Worm (Caenorhabditis elegans) whole organism, dauer: ENCODE measurements around the gene nep-25.

Experiments
- unc-62 ChIP-seq: sonication (generic microtip); optimal IDR thresholded peaks from 2 replicates; lab custom pipeline; 2017; ENCODE audit warnings: missing biosample characterization, missing genetic modification reagents, missing genetic modification characterization

The nep-25 gene

DNA sequence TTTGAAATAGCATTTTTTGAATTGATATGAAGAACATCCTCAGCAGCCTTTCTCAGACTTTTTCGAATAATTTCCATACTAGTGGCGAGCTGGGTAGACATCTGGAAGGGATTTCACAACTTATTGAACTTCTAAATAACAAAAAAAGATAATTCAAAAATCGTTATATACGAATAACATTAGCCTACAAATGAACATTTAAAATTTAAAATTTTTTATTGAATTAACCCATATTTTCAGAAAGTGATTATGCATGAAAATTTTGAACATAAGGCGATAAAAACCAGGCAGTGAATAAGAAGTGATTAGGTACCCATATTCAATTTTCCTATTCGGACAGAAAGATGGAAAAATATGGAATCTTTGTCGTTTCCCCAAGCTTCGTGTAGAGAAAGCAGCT, 13.6 kb upstream of the nep-25 start, which contains the start of gene ZK1248.11:
TSS of gene ZK1248.11 (minus strand) at position 101 of the 400 bp plus-strand sequence.
- TF ChIP-seq unc-62 (GFP tag; lab: Kevin White, UChicago): no peak

DNA sequence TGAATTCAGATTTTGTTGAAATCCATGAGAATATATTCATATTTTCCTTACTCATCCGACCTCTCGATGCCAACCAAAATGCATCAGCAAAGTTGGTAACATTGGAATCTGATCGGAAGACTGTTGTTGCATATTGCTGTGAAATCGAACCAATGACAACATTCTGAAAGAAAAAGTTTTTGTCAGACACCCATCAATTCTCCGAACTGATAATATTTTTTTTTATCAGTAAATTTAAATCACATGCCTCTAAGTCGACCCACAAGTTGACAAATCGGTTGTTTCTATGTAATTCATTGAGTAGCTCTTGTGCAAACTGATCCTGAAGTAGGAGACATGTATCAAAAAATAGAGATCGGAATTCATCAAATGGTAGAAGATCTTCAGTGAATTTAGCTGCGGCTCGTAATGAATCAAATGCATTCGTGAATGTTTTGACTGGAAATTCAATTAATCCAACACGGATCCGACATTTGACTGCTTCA, 12.1 kb upstream of the nep-25 start, which contains the start of gene col-74:
TSS of gene col-74 (plus strand) at position 435 of the 485 bp plus-strand sequence.
- no peak for TF ChIP-seq unc-62 (GFP tag; lab: Kevin White, UChicago)

DNA sequence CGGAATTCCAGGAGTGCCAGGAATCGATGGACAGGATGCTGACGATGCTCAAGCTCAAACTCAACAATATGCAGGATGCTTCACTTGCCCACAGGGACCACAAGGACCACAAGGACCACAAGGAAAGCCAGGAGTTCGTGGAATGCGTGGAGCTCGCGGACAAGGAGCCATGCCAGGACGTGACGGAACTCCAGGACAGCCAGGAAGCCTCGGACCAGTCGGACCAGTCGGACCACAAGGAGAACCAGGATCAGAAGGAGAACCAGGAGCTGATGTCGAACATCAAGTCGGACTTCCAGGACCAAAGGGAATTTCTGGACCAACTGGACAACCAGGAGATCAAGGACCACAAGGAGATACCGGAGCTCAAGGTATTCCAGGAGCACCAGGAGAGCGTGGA, 10.7 kb upstream of the nep-25 start:
- no peak for TF ChIP-seq unc-62 (GFP tag; lab: Kevin White, UChicago)

DNA sequence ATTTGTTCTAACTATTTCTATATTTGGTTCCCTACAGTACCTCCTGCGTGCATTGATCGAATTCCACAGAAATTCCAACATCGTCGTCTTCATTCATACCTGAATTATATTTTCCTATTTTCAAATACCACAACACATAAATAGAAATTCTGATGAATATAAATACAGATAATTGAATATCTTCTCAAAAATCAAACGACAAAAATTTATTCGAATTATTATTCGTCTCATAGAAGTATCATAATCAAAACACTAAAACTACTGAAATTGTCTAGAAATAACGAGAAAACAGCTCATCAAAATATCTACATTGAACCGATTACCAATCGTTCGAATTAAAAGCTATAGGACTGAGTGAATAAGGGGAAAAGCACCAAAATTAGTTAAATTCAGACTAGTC, 8.9 kb upstream of the nep-25 start, which contains the start of gene gtap-1:
TSS of gene gtap-1 (minus strand) at position 101 of the 400 bp plus-strand sequence.
- no peak for TF ChIP-seq unc-62 (GFP tag; lab: Kevin White, UChicago)

DNA sequence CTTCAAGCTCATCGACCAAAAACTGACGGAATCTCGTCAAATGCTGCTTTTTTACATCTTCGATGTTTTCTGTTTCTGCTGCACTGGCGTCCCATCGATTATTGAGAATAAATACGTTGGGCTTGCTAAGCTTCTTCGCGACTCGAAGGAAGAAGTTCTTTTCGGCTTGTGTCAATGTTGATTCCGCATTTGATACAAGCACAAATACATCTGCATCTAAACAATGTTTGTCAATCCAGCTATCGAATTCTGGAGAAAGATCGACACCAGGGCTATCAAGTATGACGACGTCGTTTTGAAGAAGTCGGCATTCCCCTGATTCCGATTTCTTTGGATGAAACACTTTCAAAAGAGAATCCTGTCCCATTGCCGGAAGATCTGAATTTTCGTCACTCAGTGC, 6.9 kb upstream of the nep-25 start:
- no peak for TF ChIP-seq unc-62 (GFP tag; lab: Kevin White, UChicago)

DNA sequence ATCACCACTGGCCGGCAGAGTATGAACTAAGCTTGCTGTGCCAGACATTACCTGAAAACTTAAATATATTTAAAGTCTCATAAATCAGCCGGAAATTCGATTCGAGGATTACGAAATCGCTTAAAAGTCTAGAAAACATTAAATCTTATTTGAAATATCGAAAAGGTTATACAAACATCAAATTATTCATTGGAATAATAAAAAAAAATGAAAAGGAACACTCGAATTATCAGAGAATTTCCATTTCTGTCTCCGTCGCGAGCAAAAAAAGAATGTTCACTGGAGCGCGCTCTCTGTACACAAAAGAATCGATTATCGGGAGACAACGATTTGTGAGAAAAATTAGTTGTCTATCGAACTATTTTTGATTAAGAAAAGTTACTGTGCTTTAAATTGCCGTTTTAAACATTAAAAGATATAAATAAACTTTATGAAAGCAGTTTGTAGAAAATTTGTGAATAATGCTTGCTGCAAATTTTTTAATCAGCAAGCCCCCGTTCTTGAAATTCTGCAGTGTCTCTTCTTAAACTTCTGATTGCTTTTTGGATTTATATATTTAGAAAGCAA, 5.8 kb upstream of the nep-25 start, which contains the start of gene fzo-1:
TSS of gene fzo-1 (minus strand) at position 51 of the 567 bp plus-strand sequence.
- TF ChIP-seq unc-62 (GFP tag; lab: Kevin White, UChicago): no peak

DNA sequence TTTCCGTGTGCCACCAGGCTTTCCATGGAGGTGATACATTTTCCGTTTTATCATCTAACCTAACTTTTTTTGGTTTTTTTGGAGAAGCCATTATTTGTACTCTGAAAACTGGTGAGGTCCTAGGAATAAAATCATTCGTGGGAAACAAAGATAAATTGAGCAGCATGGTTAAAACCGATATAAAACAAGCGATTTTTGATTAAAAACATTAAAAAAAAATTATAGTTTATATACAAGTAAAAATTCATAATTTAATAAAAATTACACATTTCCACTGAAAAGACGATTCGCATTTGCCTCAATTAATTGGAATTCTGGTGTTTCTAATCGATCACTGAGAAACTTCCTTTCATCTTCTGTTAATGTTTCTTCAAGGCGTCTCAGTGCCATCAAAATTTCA, 3.6 kb upstream of the nep-25 start, which contains the start of gene ZK1248.15:
TSS of gene ZK1248.15 (minus strand) at position 101 of the 400 bp plus-strand sequence.
- no peak for TF ChIP-seq unc-62 (GFP tag; lab: Kevin White, UChicago)

DNA sequence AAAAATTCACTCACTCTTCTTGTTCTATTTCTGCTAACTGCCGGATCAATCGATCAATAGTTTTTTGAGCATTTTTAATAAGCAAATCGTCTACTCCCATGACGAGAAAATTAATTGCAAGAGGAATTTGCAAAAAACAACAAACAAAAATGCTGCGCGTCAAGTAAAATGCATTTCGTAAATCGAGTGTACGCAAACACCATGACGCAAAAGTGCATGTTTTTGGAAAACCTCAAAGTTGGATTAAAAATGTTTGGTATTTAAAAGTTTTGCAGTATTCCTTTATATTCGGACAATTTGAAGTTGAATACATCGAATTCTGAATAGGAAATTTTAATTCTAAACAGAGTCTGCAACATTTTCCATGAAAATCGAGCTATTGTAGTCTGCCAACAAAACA, 2.8 kb upstream of the nep-25 start, which contains the start of gene ZK1248.19:
TSS of gene ZK1248.19 (minus strand) at position 188 of the 400 bp plus-strand sequence.
- no peak for TF ChIP-seq unc-62 (GFP tag; lab: Kevin White, UChicago)

DNA sequence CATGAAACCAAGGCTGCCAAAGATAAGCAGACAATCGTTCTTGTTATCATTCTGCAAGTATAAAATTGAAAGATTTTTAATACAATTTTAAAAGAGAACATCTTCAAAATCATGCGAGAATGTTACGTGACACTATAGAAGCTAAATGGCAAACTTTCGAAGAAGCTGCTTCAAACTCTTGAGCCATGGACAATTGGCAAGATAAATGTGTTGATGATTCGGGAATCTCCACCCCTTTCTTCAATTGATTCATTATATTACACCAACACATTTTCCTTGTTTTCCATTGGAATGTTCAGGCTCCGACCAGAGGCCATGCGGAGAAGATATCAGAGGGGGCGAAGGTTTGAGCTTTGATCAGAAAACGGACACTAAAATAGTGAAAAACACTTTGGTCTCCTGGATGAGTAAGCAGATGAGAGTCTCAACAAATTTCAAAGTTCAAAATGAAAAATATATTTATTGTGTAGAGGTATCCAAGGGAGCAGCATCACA, 940 bp upstream of the nep-25 start, which contains the start of gene lec-5:
TSS of gene lec-5 (minus strand) at position 51 of the 495 bp plus-strand sequence.
- TF ChIP-seq unc-62 (GFP tag; lab: Kevin White, UChicago): no peak

DNA sequence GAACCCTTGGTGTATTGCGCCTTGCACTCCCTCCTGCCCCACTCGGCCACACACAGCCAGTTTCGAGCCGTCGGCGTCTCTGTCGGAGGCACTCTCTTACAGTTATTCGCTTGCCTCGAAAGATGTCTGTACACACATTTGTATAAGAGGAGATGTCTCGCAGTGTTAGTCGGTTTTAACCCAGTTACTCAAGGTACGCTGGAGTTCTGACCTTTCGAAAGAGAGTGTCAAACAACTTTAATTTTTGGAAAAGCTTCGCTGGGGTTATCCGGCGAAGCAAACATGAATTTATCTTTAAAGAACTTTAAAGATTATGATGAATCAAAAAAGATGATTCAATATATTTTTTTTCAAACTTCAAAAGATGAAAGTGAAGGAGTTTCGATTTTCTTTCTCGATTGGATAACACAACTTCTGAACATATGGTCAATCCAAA, 2.7 kb downstream of the nep-25 start:
- peak; percentile 52 for TF ChIP-seq unc-62 (GFP tag; lab: Kevin White, UChicago)

DNA sequence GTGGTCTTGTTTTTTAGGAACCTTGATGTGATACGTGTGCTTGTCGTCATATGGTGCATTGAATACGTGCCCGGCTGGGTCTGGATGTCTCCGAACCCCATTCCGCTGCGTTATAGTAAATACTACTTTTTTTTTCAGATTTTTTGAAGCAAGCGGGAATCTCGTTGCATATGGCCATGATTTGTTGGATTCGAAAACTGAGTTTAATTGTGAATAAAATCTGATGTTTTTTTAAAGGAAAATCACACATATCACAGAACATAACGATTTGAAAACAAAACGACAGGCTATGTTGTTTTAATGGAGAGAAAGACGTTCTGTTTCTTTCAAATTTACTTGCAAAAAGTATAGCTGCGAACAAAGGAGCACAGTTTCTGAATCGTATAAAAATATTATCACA, 3.4 kb downstream of the nep-25 start, which contains the start of the genes ZK1248.17 and H41C03.3:
TSS of gene ZK1248.17 (minus strand) at position 101 of the 400 bp plus-strand sequence.
TSS of gene H41C03.3 (plus strand) at position 337 of the 400 bp plus-strand sequence.
- TF ChIP-seq unc-62 (GFP tag; lab: Kevin White, UChicago): no peak

DNA sequence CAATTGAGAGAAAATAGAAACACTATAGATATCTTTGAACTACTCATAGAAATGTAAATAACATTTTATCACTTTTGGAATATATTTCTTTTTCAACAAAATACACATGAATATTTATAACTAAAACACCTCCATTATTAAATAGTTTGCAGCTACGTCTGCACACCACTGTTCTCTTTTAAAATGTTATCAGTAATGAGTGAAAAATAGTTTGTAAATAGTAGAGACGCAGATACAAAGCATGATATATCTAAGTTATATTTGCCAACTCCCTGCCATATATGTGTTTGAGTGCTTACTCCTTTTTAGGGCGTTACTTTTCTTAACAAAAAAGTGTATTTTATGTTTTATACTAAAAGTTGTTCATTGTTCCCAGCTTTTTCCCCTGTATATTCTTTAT, 4.1 kb downstream of the nep-25 start:
- TF ChIP-seq unc-62 (GFP tag; lab: Kevin White, UChicago): no peak

DNA sequence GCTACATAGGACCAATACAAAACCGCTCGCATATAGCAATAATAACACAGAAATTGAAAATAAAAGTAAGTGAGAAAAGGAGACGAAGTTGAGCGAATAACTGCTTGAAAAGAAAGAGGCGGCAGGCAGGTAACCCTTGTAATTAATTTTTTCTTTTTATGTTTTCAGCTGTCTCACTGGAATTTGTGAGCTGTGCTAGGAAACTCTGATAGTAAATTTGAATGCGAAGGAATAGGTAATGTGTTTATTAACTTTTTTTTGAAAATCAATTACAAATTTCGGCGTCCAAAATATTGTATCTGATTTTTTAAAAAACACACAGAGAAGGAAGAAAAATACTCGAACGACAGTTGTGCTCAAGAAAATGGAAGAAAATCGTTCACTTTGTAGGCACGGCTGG, 10.0 kb downstream of the nep-25 start, which contains the start of gene H41C03.2:
TSS of gene H41C03.2 (minus strand) at position 101 of the 400 bp plus-strand sequence.
- no peak for TF ChIP-seq unc-62 (GFP tag; lab: Kevin White, UChicago)

DNA sequence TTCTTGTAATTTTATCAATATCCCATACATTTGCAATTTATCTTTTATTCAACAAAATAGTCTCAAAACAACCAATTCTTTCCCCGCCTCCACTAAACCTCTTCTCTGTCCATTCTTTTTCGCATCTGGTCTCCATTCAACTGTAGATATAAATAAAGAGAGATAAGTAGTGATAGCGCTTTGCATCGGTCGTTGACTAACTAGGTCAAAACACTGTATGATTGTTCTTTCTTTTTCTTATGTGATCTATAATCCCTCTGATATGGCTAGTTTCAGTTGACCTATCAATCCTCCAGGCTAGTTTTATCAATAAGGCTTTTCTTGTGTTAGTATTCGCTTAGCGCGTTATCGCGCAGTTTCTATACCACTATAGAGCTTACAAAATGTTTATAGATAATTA, 11.2 kb downstream of the nep-25 start:
- TF ChIP-seq unc-62 (GFP tag; lab: Kevin White, UChicago): no peak

DNA sequence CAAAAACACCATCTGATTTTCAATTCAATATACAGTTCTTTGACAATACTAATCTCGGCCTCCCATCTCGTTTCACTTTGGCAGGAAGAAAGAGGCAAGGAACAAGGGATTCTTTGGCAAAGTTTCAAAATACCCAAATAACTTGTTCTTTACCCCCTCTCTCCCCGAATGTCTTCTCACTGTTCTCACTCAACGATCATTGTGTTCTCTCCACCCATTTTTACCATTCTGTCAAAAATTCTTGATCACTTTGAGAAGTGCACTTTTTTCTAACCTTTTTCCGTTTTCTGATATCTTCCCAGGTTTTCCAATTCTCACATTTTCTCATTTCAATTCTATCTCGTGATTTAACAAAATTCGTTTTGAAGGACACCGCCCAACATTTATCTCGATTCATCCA, 12.1 kb downstream of the nep-25 start, which contains the start of gene H41C03.1:
TSS of gene H41C03.1 (plus strand) at position 301 of the 400 bp plus-strand sequence.
- TF ChIP-seq unc-62 (GFP tag; lab: Kevin White, UChicago): no peak

DNA sequence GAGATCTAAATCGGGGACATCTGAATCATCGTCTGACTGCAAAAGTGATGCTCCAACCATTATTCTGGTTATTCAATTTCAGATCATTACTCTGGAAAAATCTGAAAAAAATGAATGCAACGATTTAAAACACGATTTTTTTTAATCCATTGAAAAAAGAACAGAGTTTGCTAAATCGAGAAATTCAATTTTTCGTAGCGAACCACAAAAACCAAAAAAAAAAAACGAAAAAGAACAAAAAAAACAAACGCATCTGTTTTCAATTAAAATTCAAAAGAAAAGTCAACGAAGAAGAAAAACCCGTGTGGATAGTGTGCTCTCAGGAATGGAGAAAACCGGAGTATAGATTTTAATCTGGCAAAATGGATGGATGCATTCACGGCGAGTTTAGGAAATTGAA, 16.3 kb downstream of the nep-25 start, which contains the start of gene F55C12.4:
TSS of gene F55C12.4 (minus strand) at position 101 of the 400 bp plus-strand sequence.
- TF ChIP-seq unc-62 (GFP tag; lab: Kevin White, UChicago): no peak
